Fruit fly (Drosophila melanogaster): ENCODE data around the gene Pex12.

The Pex12 gene

DNA sequence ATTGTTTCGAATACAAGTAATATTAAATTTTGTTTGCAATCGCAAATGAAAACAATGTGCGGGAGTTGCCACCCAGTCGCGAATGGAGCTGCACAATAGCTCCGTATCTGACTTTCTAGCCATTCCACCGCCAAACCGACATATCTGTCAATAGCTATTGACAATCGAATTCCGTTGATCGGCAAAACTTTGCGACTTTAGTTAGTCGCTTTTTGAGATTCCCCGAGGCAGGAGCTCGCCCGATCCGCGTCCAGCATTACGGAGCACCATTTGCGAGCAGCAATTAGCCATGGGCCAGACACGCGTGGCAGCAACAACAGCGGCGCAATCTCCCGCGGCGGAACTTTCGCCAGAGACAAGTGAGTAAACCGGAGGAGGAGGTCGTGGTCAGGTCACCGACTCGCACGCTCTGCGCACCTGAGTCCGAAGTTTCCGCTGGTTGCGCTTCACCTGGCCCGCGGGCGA lies 36.9 kb downstream of the Pex12 start, which contains the start of the genes CG4291 and kraken (continued):
- TF ChIP-seq zfh2 (GFP tag; optimal IDR thresholded peaks at IDR 0.05) (peak; percentile 67), Sox100B (GFP tag; optimal IDR thresholded peaks at IDR 0.05) (no peak), CG12659 (GFP tag; optimal IDR thresholded peaks at IDR 0.05) (peak; percentile 73), vvl (GFP tag; IDR thresholded peaks at IDR 0.05) (peak; percentile 80), CG7372 (GFP tag; IDR thresholded peaks at IDR 0.05) (no peak), CG13424 (tag; optimal IDR thresholded peaks at IDR 0.05) (peak; percentile 68), grau (tag; optimal IDR thresholded peaks at IDR 0.05) (peak; percentile 56), CG9817 (tag; optimal IDR thresholded peaks at IDR 0.05) (peak; percentile 60), CG16863 (GFP tag; optimal IDR thresholded peaks at IDR 0.05) (peak; percentile 1), B-H1 (GFP tag; IDR thresholded peaks at IDR 0.05) (no peak; the same call in 2 of the 3 replicates), tgo (GFP tag; IDR thresholded peaks at IDR 0.05) (peak; percentile 16; the same call in 1 of the 3 replicates), Sin3A (optimal IDR thresholded peaks at IDR 0.05) (peak; percentile 34), Bdp1 (GFP tag; optimal IDR thresholded peaks at IDR 0.05) (peak; percentile 11), CG42726 (GFP tag; IDR thresholded peaks at IDR 0.05; ENCODE audit: partially characterized antibody) (peak; percentile 64; the same call in 1 of the 2 replicates), Mes4 (GFP tag; optimal IDR thresholded peaks at IDR 0.05) (no peak), Myb (GFP tag; optimal IDR thresholded peaks at IDR 0.05) (peak; percentile 61), unpg (GFP tag; optimal IDR thresholded peaks at IDR 0.05) (peak; percentile 44), CG2712 (tag; optimal IDR thresholded peaks at IDR 0.05) (peak; percentile 43), CG6272 (GFP tag; IDR thresholded peaks at IDR 0.05) (peak; percentile 9; the same call in 1 of the 2 replicates), nmo (GFP tag; optimal IDR thresholded peaks at IDR 0.05) (peak; percentile 40), gcm2 (GFP tag; optimal IDR thresholded peaks at IDR 0.05) (no peak), lilli (GFP tag; optimal IDR thresholded peaks at IDR 0.05) (peak; percentile 78), D (optimal IDR thresholded peaks at IDR 0.05) (no peak), D (GFP tag; optimal IDR thresholded peaks at IDR 0.05) (no peak), Lhr (GFP tag; optimal IDR thresholded peaks at IDR 0.05) (peak; percentile 23), CG32772 (GFP tag; IDR thresholded peaks at IDR 0.05) (0 out of 2 replicates have a peak, but pooled peaks have one; percentile 30), CG12744 (GFP tag; optimal IDR thresholded peaks at IDR 0.05) (peak; percentile 43), Usf (GFP tag; optimal IDR thresholded peaks at IDR 0.05) (no peak), Bteb2 (GFP tag; optimal IDR thresholded peaks at IDR 0.05) (peak; percentile 54), dmrt99B (tag; optimal IDR thresholded peaks at IDR 0.05) (peak; percentile 35), sima (GFP tag; optimal IDR thresholded peaks at IDR 0.05) (no peak), jigr1 (GFP tag; IDR thresholded peaks at IDR 0.05) (no peak), CG14965 (GFP tag; optimal IDR thresholded peaks at IDR 0.05; ENCODE audit: borderline replicate concordance) (no peak)

DNA sequence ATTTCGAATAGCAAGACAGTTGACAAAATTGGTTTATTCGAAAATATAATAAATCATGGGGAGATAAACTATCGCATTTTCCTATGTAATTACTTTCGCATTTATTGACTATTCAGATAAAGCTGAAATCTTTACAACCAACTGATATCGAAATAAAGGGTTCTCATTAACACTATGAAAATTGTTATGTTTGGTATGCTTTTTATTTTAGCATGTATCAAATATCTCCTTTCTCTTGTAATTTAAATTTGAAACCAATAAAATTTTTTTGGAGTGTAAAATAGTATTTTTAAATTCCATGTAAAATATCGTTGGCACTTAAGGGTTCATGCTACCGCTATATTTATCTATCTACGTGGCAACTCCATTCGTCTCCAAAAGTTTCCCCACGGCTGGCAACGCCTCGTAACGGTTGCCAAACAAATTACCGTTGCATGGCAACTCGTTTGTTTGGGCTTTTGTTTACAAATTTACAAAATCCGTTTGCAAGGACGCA lies 39.3 kb downstream of the Pex12 start, which contains the start of gene CG13949:
TSS of gene CG13949 (plus strand) at position 286 of the 496 bp plus-strand sequence.
- TF ChIP-seq sc (optimal IDR thresholded peaks at IDR 0.05): no peak
- TF ChIP-seq sc (GFP tag; optimal IDR thresholded peaks at IDR 0.05): no peak
- peak; percentile 35 for TF ChIP-seq Ravus (GFP tag; IDR thresholded peaks at IDR 0.05)
- peak; percentile 48 to 67 for TF ChIP-seq dpn (GFP tag; optimal IDR thresholded peaks at IDR 0.05)
- TF ChIP-seq jigr1 (GFP tag; IDR thresholded peaks at IDR 0.05): no peak
- no peak for TF ChIP-seq crp (GFP tag; optimal IDR thresholded peaks at IDR 0.05)
- TF ChIP-seq CG30403 (GFP tag; optimal IDR thresholded peaks at IDR 0.05): peak; percentile 70
- no peak for TF ChIP-seq CG7357 (GFP tag; IDR thresholded peaks at IDR 0.05)
- peak; percentile 38 for TF ChIP-seq fd3F (GFP tag; optimal IDR thresholded peaks at IDR 0.05)
- no peak for TF ChIP-seq Dip2 (GFP tag; IDR thresholded peaks at IDR 0.05)
- peak; percentile 65 for TF ChIP-seq CG6689 (GFP tag; IDR thresholded peaks at IDR 0.05)
- peak; percentile 37 for TF ChIP-seq CG12942 (GFP tag; optimal IDR thresholded peaks at IDR 0.05)
- TF ChIP-seq lola (GFP tag; optimal IDR thresholded peaks at IDR 0.05): peak in 1 of 3 experiments; percentile 35
- TF ChIP-seq CG34422 (GFP tag; IDR thresholded peaks at IDR 0.05): peak; percentile 77
- no peak for TF ChIP-seq ato (GFP tag; IDR thresholded peaks at IDR 0.05; ENCODE audit: partially characterized antibody)
- TF ChIP-seq lbe (GFP tag; optimal IDR thresholded peaks at IDR 0.05): no peak
- TF ChIP-seq CG30020 (tag; optimal IDR thresholded peaks at IDR 0.05): peak; percentile 23
- TF ChIP-seq az2 (GFP tag; optimal IDR thresholded peaks at IDR 0.05): peak; percentile 56
- TF ChIP-seq unc-4 (GFP tag; IDR thresholded peaks at IDR 0.05; ENCODE audit: partially characterized antibody): peak; percentile 44; the same call in 1 of the 2 replicates
- TF ChIP-seq corto (GFP tag; optimal IDR thresholded peaks at IDR 0.05): no peak
